Worm (Caenorhabditis elegans) whole organism, late embryonic: ENCODE data around the gene F43D2.7.

ENCODE experiments used
- C08G9.2 ChIP-seq: sonication (generic microtip); optimal IDR thresholded peaks from 2 replicates; lab custom pipeline; 2016; ENCODE audit warnings: mild to moderate bottlenecking, missing genetic modification characterization, moderate library complexity, missing compliant biosample characterization
- C38D4.7 ChIP-seq: fragments of 200-800 bp; sonication (Bioruptor generic); optimal IDR thresholded peaks from 2 replicates; lab custom pipeline; 2018; ENCODE audit warnings: mild to moderate bottlenecking, missing genetic modification characterization, moderate library complexity, missing compliant biosample characterization
- K02D7.2 ChIP-seq: sonication (generic microtip); optimal IDR thresholded peaks from 2 replicates; lab custom pipeline; 2017; ENCODE audit warnings: mild to moderate bottlenecking, missing genetic modification characterization, missing compliant biosample characterization
- ceh-19 ChIP-seq: fragments of 200-800 bp; sonication (Bioruptor generic); optimal IDR thresholded peaks from 2 replicates; lab custom pipeline; 2018; ENCODE audit warnings: mild to moderate bottlenecking, missing genetic modification characterization, missing compliant biosample characterization
- ceh-2 ChIP-seq: sonication (generic microtip); optimal IDR thresholded peaks from 2 replicates; lab custom pipeline; 2016; ENCODE audit warnings: missing genotype, missing genetic modification characterization, missing compliant biosample characterization
- ceh-31 ChIP-seq: sonication (generic microtip); optimal IDR thresholded peaks from 2 replicates; lab custom pipeline; 2016; ENCODE audit warnings: missing genetic modification characterization, missing compliant biosample characterization
- ceh-34 ChIP-seq: sonication (generic microtip); optimal IDR thresholded peaks from 2 replicates; lab custom pipeline; 2016; ENCODE audit warnings: mild to moderate bottlenecking, missing genetic modification characterization, missing compliant biosample characterization
- ceh-48 ChIP-seq: sonication (generic microtip); optimal IDR thresholded peaks from 2 replicates; lab custom pipeline; 2016; ENCODE audit warnings: missing genetic modification characterization, inconsistent platforms, missing compliant biosample characterization
- ceh-6 ChIP-seq: fragments of 200-800 bp; sonication (Bioruptor generic); optimal IDR thresholded peaks from 2 replicates; lab custom pipeline; 2018; ENCODE audit warnings: mild to moderate bottlenecking, missing genetic modification characterization, missing compliant biosample characterization
- ceh-9 ChIP-seq: sonication (generic microtip); optimal IDR thresholded peaks from 2 replicates; lab custom pipeline; 2016; ENCODE audit warnings: mild to moderate bottlenecking, missing genetic modification characterization, inconsistent platforms, missing compliant biosample characterization
- che-1 ChIP-seq: sonication (generic microtip); optimal IDR thresholded peaks from 2 replicates; lab custom pipeline; 2016; ENCODE audit warnings: mild to moderate bottlenecking, missing genetic modification characterization, missing compliant biosample characterization
- dmd-4 ChIP-seq: sonication (generic microtip); optimal IDR thresholded peaks from 2 replicates; lab custom pipeline; 2016; ENCODE audit warnings: borderline replicate concordance, missing genetic modification characterization, missing compliant biosample characterization
- elt-2 ChIP-seq: sonication (generic microtip); optimal IDR thresholded peaks from 2 replicates; lab custom pipeline; 2016; ENCODE audit warnings: missing genetic modification reagents, missing genetic modification characterization, missing compliant biosample characterization
- ets-4 ChIP-seq: sonication (generic microtip); optimal IDR thresholded peaks from 2 replicates; lab custom pipeline; 2016; ENCODE audit warnings: missing genetic modification characterization, missing compliant biosample characterization
- fax-1 ChIP-seq: sonication (generic microtip); optimal IDR thresholded peaks from 2 replicates; lab custom pipeline; 2016; ENCODE audit warnings: missing genotype, missing genetic modification characterization, missing compliant biosample characterization
- fkh-10 ChIP-seq: fragments of 150-350 bp; optimal IDR thresholded peaks from 2 replicates; lab custom pipeline; 2014; ENCODE audit warnings: missing biosample characterization, missing genetic modification reagents, missing genetic modification characterization
- gmeb-2 ChIP-seq: sonication (generic microtip); optimal IDR thresholded peaks from 2 replicates; lab custom pipeline; 2016; ENCODE audit warnings: missing genetic modification characterization, inconsistent platforms, missing compliant biosample characterization
- hlh-15 ChIP-seq: sonication (generic microtip); optimal IDR thresholded peaks from 2 replicates; lab custom pipeline; 2016; ENCODE audit warnings: missing genetic modification characterization, missing compliant biosample characterization
- hlh-6 ChIP-seq: sonication (generic microtip); optimal IDR thresholded peaks from 2 replicates; lab custom pipeline; 2016; ENCODE audit warnings: missing genotype, missing genetic modification characterization, missing compliant biosample characterization
- nfya-1 ChIP-seq: sonication (generic microtip); optimal IDR thresholded peaks from 2 replicates; lab custom pipeline; 2017; ENCODE audit warnings: missing genetic modification characterization, mild to moderate bottlenecking, missing compliant biosample characterization, antibody characterized with exemption, moderate library complexity
- nhr-11 ChIP-seq: fragments of 150-350 bp; optimal IDR thresholded peaks from 2 replicates; lab custom pipeline; 2014; ENCODE audit warnings: missing biosample characterization, missing genetic modification characterization
- pat-9 ChIP-seq: fragments of 200-800 bp; sonication (Bioruptor generic); optimal IDR thresholded peaks from 2 replicates; lab custom pipeline; 2018; ENCODE audit warnings: mild to moderate bottlenecking, missing genetic modification characterization, moderate library complexity, missing compliant biosample characterization
- pax-1 ChIP-seq: fragments of 150-350 bp; optimal IDR thresholded peaks from 2 replicates; lab custom pipeline; 2014; ENCODE audit warnings: missing biosample characterization, missing genetic modification characterization
- pqm-1 ChIP-seq: sonication (generic microtip); optimal IDR thresholded peaks from 2 replicates; lab custom pipeline; 2016; ENCODE audit warnings: missing genetic modification characterization, missing compliant biosample characterization
- pros-1 ChIP-seq: fragments of 150-350 bp; optimal IDR thresholded peaks from 2 replicates; lab custom pipeline; 2014; ENCODE audit warnings: missing biosample characterization, missing genetic modification reagents, missing genetic modification characterization
- sdc-2 ChIP-seq: sonication (generic microtip); optimal IDR thresholded peaks from 2 replicates; lab custom pipeline; 2016; ENCODE audit warnings: missing genotype, missing genetic modification characterization, missing compliant biosample characterization
- sox-4 ChIP-seq: sonication (generic microtip); optimal IDR thresholded peaks from 2 replicates; lab custom pipeline; 2017; ENCODE audit warnings: mild to moderate bottlenecking, missing genetic modification characterization, inconsistent platforms, missing compliant biosample characterization
- ttx-3 ChIP-seq: sonication (generic microtip); optimal IDR thresholded peaks from 2 replicates; lab custom pipeline; 2016; ENCODE audit warnings: missing genetic modification reagents, missing genetic modification characterization, missing compliant biosample characterization
- unc-3 ChIP-seq, 2 experiments: fragments of 200-800 bp in 1 of 2; sonication (Bioruptor generic) in 1 of 2; sonication (generic microtip) in 1 of 2; conservative IDR thresholded peaks in 1 of 2; optimal IDR thresholded peaks in 1 of 2; 2 replicates each; pipeline versions ENCODE4 v1.3.6 to Lab custom; 2016 to 2022; ENCODE audit warnings: missing compliant biosample characterization in 2 of 2, missing genetic modification characterization in 2 of 2, missing genetic modification reagents in 1 of 2
- unc-42 ChIP-seq: sonication (generic microtip); optimal IDR thresholded peaks from 2 replicates; lab custom pipeline; 2016; ENCODE audit warnings: missing genotype, missing genetic modification characterization, missing compliant biosample characterization
- unc-55 ChIP-seq: sonication (generic microtip); optimal IDR thresholded peaks from 2 replicates; lab custom pipeline; 2017; ENCODE audit warnings: missing biosample characterization, missing genetic modification reagents, missing genetic modification characterization
- zip-5 ChIP-seq: sonication (generic microtip); optimal IDR thresholded peaks from 2 replicates; lab custom pipeline; 2016; ENCODE audit warnings: missing genetic modification characterization, missing compliant biosample characterization
- ztf-16 ChIP-seq: sonication (generic microtip); optimal IDR thresholded peaks from 2 replicates; lab custom pipeline; 2017; ENCODE audit warnings: missing genetic modification characterization, missing compliant biosample characterization

Gene F43D2.7

DNA sequence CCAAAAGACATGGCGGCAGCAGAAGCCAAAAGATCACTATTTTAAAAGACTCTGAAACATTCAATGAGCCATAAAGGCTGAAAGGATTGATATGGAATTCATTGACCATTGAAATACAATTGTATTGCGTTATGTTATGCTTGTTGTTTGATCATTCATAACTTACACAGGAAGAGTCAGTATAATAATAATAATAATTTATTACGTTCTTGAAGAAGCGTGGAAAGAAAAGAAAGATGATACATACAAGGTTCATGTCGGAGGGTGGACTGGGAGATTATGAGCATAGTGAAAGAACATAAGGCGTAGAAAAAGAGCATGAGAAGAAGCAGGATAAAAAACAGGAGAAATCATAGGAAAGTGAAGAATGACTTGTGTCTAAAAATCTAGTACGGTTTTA lies at the start of gene F43D2.7:
Gene F43D2.7 (minus strand): TSS at position 101 of the 400 bp plus-strand sequence.
- TF ChIP-seq ttx-3 (no peak), pax-1 (tag; lab: Kevin White, UChicago) (no peak), unc-55 (GFP tag; lab: Kevin White, UChicago) (no peak), C38D4.7 (GFP tag; lab: Kevin White, UChicago) (no peak), C08G9.2 (tag; lab: Kevin White, UChicago) (no peak), ets-4 (tag; lab: Kevin White, UChicago) (no peak), ceh-31 (tag; lab: Kevin White, UChicago) (no peak), sdc-2 (tag; lab: Kevin White, UChicago) (no peak), ceh-9 (tag; lab: Kevin White, UChicago) (no peak)

DNA sequence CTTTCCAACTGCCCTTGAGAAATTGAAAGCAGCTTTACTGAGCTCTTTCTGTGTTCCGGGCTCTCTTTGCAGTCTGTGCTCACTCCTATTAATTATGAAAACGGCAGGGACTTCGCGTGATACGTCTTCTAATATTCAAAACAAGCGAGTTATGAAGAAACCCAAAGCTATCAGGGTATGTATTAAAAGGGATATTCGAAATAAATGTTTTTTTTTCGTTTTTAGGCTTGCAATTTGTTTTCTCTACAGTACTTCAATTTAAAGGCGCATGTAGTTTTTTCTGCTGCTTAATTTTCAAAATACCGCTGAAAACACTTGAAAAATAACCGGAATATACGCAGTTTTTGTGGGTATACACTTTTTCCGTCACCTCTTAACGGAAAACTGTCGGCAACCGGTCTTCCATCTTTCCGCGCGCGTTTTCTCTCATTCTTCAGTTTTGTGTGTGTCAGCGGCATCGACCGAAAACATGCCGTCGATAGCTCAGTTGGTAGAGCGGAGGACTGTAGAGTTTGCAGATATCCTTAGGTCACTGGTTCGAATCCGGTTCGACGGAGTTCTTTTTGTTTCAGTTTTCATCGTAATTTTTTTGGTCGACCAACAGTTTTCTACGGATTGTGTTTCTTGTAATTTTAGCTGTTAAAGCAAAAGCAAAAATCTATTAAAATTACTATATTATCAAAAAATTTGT lies 49.2 kb upstream of the F43D2.7 start, which contains the start of gene gasr-8:
Gene gasr-8 (plus strand): TSS at position 51 of the 691 bp plus-strand sequence.
- TF ChIP-seq fax-1 (peak; percentile 15), ceh-2 (tag; lab: Kevin White, UChicago) (no peak), ztf-16 (tag; lab: Kevin White, UChicago) (peak; percentile 3), ceh-48 (tag; lab: Kevin White, UChicago) (peak; percentile 15), C08G9.2 (tag; lab: Kevin White, UChicago) (peak; percentile 24), C38D4.7 (GFP tag; lab: Kevin White, UChicago) (peak; percentile 22), nfya-1 (tag; lab: Kevin White, UChicago) (peak; percentile 4), ceh-19 (GFP tag; lab: Kevin White, UChicago) (peak; percentile 33), hlh-15 (peak; percentile 36), pros-1 (tag; lab: Kevin White, UChicago) (no peak), fkh-10 (GFP tag; lab: Kevin White, UChicago) (no peak), zip-5 (no peak), pqm-1 (tag; lab: Kevin White, UChicago) (no peak), elt-2 (tag; lab: Kevin White, UChicago) (peak; percentile 57), K02D7.2 (peak; percentile 13), sox-4 (tag; lab: Kevin White, UChicago) (peak; percentile 9), ceh-6 (peak; percentile 20), ceh-9 (tag; lab: Kevin White, UChicago) (no peak), che-1 (tag; lab: Kevin White, UChicago) (peak; percentile 57), unc-42 (no peak), gmeb-2 (tag; lab: Kevin White, UChicago) (peak; percentile 57), unc-3 (GFP tag; conservative IDR thresholded peaks at IDR 0.05; lab: Robert Waterston, UW) (0 out of 2 replicates have a peak, but pooled peaks have one; percentile 18), unc-3 (tag; optimal IDR thresholded peaks at IDR 0.05; lab: Kevin White, UChicago) (no peak), pat-9 (tag; lab: Kevin White, UChicago) (peak; percentile 48), dmd-4 (tag; lab: Kevin White, UChicago) (peak; percentile 49)

DNA sequence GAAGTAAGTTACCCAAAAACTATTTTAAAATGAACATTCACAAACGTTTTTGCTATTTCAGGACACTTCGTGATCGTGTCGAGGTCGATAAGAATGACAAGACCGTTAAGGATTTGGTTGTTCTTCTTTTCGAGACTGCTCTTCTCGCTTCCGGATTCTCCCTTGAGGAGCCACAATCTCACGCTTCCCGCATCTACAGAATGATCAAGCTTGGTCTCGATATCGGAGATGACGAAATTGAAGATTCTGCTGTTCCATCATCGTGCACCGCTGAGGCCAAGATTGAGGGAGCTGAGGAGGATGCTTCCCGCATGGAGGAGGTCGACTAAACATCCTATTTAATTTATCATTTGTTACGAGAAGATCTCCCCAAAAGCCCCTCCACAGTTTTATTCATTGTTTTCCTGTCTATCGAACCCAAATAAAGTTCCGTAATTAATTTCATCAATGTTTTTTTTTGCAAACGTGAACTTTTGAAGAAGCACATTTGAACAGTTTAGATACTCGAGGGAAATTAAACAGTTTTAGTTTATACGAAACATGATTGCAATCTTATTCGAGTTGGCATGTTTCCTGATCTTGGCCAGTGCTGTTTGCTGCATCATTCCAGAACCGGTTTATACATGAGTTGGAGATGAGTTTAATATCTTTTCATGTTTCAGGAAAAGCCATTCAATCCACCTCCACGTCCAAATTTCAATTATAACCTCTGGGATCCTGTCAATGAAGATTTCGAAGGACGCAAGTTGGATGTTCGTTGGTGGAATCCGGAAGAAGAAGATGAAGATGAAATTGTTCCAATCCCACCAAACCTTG lies 48.3 kb upstream of the F43D2.7 start, which contains the start of gene C47E8.11:
Gene C47E8.11 (plus strand): TSS at position 520 of the 816 bp plus-strand sequence.
- TF ChIP-seq nhr-11 (tag; lab: Kevin White, UChicago) (no peak), C38D4.7 (GFP tag; lab: Kevin White, UChicago) (no peak), ceh-34 (tag; lab: Kevin White, UChicago) (no peak), nfya-1 (tag; lab: Kevin White, UChicago) (peak; percentile 12), hlh-6 (no peak)
